Worm (Caenorhabditis elegans) whole organism, L4 larva: ENCODE data around the gene EGAP1.1.

Experiments used
- D1046.2 ChIP-seq: fragments of 200-800 bp; sonication (Bioruptor generic); IDR thresholded peaks from 2 replicates; pipeline ENCODE4 v1.3.6; 2022; ENCODE audit warnings: missing genetic modification characterization, missing compliant biosample characterization
- F26F4.8 ChIP-seq: fragments of 200-800 bp; sonication (Bioruptor generic); conservative IDR thresholded peaks from 2 replicates; pipeline ENCODE4 v1.3.6; 2022; ENCODE audit warnings: missing genetic modification characterization, missing compliant biosample characterization
- F49E8.2 ChIP-seq: sonication (generic microtip); optimal IDR thresholded peaks from 2 replicates; lab custom pipeline; 2016; ENCODE audit warnings: missing compliant biosample characterization, mild to moderate bottlenecking, missing genetic modification characterization, borderline replicate concordance
- Y105C5A.15 ChIP-seq: fragments of 200-800 bp; sonication (Bioruptor generic); IDR thresholded peaks from 2 replicates; pipeline ENCODE4 v1.3.6; 2022; ENCODE audit warnings: missing genetic modification characterization, missing compliant biosample characterization
- Y48G9A.11 ChIP-seq: fragments of 200-800 bp; sonication (Bioruptor generic); IDR thresholded peaks from 2 replicates; pipeline ENCODE4 v1.3.6; 2022; ENCODE audit warnings: missing genetic modification reagents, missing genetic modification characterization, missing compliant biosample characterization
- Y75B8A.6 ChIP-seq: fragments of 200-800 bp; sonication (Bioruptor generic); IDR thresholded peaks from 2 replicates; pipeline ENCODE4 v1.3.6; 2022; ENCODE audit warnings: missing genetic modification reagents, missing genetic modification characterization, missing compliant biosample characterization
- aly-2 ChIP-seq: sonication (generic microtip); optimal IDR thresholded peaks from 2 replicates; lab custom pipeline; 2018; ENCODE audit warnings: missing biosample characterization, missing genetic modification characterization
- arid-1 ChIP-seq: fragments of 200-800 bp; sonication (Bioruptor generic); conservative IDR thresholded peaks from 2 replicates; pipeline ENCODE4 v1.3.6; 2022; ENCODE audit warnings: missing genetic modification reagents, missing genetic modification characterization, missing compliant biosample characterization
- ceh-28 ChIP-seq: fragments of 150-350 bp; optimal IDR thresholded peaks from 2 replicates; lab custom pipeline; 2014; ENCODE audit warnings: missing biosample characterization, missing genetic modification reagents, missing genetic modification characterization
- ceh-32 ChIP-seq: sonication (generic microtip); optimal IDR thresholded peaks from 2 replicates; lab custom pipeline; 2016; ENCODE audit warnings: mild to moderate bottlenecking, missing genetic modification characterization, missing compliant biosample characterization; ENCODE audit not compliant: poor library complexity
- ceh-44 ChIP-seq: fragments of 200-800 bp; sonication (Bioruptor generic); IDR thresholded peaks from 2 replicates; pipeline ENCODE4 v1.3.6; 2022; ENCODE audit warnings: missing genetic modification reagents, missing genetic modification characterization, missing compliant biosample characterization
- daf-16 ChIP-seq, 3 experiments: sonication (generic microtip); optimal IDR thresholded peaks; 2 replicates each; lab custom pipeline; 2016 to 2017; ENCODE audit warnings: missing genetic modification characterization in 3 of 3, missing genetic modification reagents in 3 of 3, mild to moderate bottlenecking in 2 of 3, missing compliant biosample characterization in 2 of 3, missing biosample characterization in 1 of 3, moderate library complexity in 1 of 3
- dmd-6 ChIP-seq: fragments of 200-800 bp; sonication (Bioruptor generic); IDR thresholded peaks from 2 replicates; pipeline ENCODE4 v1.3.6; 2022; ENCODE audit warnings: missing genetic modification reagents, missing genetic modification characterization, missing compliant biosample characterization
- dmd-8 ChIP-seq: fragments of 200-800 bp; sonication (Bioruptor generic); IDR thresholded peaks from 2 replicates; pipeline ENCODE4 v1.3.6; 2022; ENCODE audit warnings: missing genetic modification characterization, missing compliant biosample characterization
- dpl-1 ChIP-seq: fragments of 150-350 bp; optimal IDR thresholded peaks from 2 replicates; lab custom pipeline; 2014; ENCODE audit warnings: missing biosample characterization, missing genetic modification reagents, missing genetic modification characterization
- duxl-1 ChIP-seq: sonication (generic microtip); optimal IDR thresholded peaks from 2 replicates; lab custom pipeline; 2016; ENCODE audit warnings: mild to moderate bottlenecking, missing genetic modification characterization, moderate library complexity, missing compliant biosample characterization; ENCODE audit not compliant: poor library complexity
- dve-1 ChIP-seq: sonication (generic microtip); optimal IDR thresholded peaks from 2 replicates; lab custom pipeline; 2017; ENCODE audit warnings: antibody characterized with exemption, mild to moderate bottlenecking, missing genetic modification characterization, missing compliant biosample characterization; ENCODE audit not compliant: insufficient read depth
- gei-8 ChIP-seq: fragments of 200-800 bp; sonication (Bioruptor generic); optimal IDR thresholded peaks from 2 replicates; lab custom pipeline; 2018; ENCODE audit warnings: mild to moderate bottlenecking, missing genetic modification characterization, missing compliant biosample characterization
- hlh-11 ChIP-seq: fragments of 200-800 bp; sonication (Bioruptor generic); optimal IDR thresholded peaks from 2 replicates; lab custom pipeline; 2018; ENCODE audit warnings: mild to moderate bottlenecking, missing genetic modification characterization, missing compliant biosample characterization
- hlh-30 ChIP-seq: sonication (generic microtip); optimal IDR thresholded peaks from 2 replicates; lab custom pipeline; 2017; ENCODE audit warnings: antibody characterized with exemption, mild to moderate bottlenecking, missing genetic modification characterization, missing compliant biosample characterization; ENCODE audit not compliant: insufficient read depth
- jun-1 ChIP-seq: fragments of 150-350 bp; optimal IDR thresholded peaks from 2 replicates; lab custom pipeline; 2014; ENCODE audit warnings: missing biosample characterization, missing genetic modification reagents, missing genetic modification characterization
- lin-39 ChIP-seq: fragments of 150-350 bp; optimal IDR thresholded peaks from 2 replicates; lab custom pipeline; 2014; ENCODE audit warnings: missing biosample characterization, missing genetic modification reagents, missing genetic modification characterization
- mep-1 ChIP-seq: fragments of 150-350 bp; sonication (generic microtip); optimal IDR thresholded peaks from 3 replicates; lab custom pipeline; 2014; ENCODE audit warnings: missing biosample characterization, missing genetic modification characterization
- mes-2 ChIP-seq: sonication (generic microtip); optimal IDR thresholded peaks from 2 replicates; lab custom pipeline; 2016; ENCODE audit warnings: missing genotype, mild to moderate bottlenecking, missing genetic modification characterization, missing compliant biosample characterization; ENCODE audit not compliant: poor library complexity, severe bottlenecking
- nhr-237 ChIP-seq: sonication (generic microtip); optimal IDR thresholded peaks from 2 replicates; lab custom pipeline; 2017; ENCODE audit warnings: missing biosample characterization, missing genetic modification characterization
- nhr-28 ChIP-seq: fragments of 150-350 bp; optimal IDR thresholded peaks from 2 replicates; lab custom pipeline; 2014; ENCODE audit warnings: missing biosample characterization, missing genetic modification characterization
- nhr-42 ChIP-seq: fragments of 200-800 bp; sonication (Bioruptor generic); IDR thresholded peaks from 2 replicates; pipeline ENCODE4 v1.3.6; 2022; ENCODE audit warnings: missing genetic modification characterization, missing compliant biosample characterization
- nhr-6 ChIP-seq: fragments of 150-350 bp; optimal IDR thresholded peaks from 2 replicates; lab custom pipeline; 2014; ENCODE audit warnings: missing biosample characterization, missing genetic modification characterization
- nhr-77 ChIP-seq: fragments of 150-350 bp; optimal IDR thresholded peaks from 2 replicates; lab custom pipeline; 2014; ENCODE audit warnings: missing biosample characterization, missing genetic modification characterization
- pqm-1 ChIP-seq: sonication (generic microtip); optimal IDR thresholded peaks from 2 replicates; lab custom pipeline; 2017; ENCODE audit warnings: missing biosample characterization, missing genetic modification characterization
- rbr-2 ChIP-seq: sonication (generic microtip); optimal IDR thresholded peaks from 2 replicates; lab custom pipeline; 2016; ENCODE audit warnings: missing genotype, missing genetic modification characterization, missing compliant biosample characterization
- skn-1 ChIP-seq: fragments of 150-350 bp; optimal IDR thresholded peaks from 2 replicates; lab custom pipeline; 2014; ENCODE audit warnings: missing biosample characterization, missing genetic modification characterization
- snpc-1.2 ChIP-seq: fragments of 200-800 bp; sonication (Bioruptor generic); IDR thresholded peaks from 2 replicates; pipeline ENCODE4 v1.3.6; 2022; ENCODE audit warnings: missing genetic modification reagents, missing genetic modification characterization, missing compliant biosample characterization
- spr-1 ChIP-seq: sonication (generic microtip); optimal IDR thresholded peaks from 2 replicates; lab custom pipeline; 2016; ENCODE audit warnings: mild to moderate bottlenecking, missing genetic modification characterization, missing compliant biosample characterization
- tra-1 ChIP-seq: fragments of 200-800 bp; sonication (Bioruptor generic); IDR thresholded peaks from 2 replicates; pipeline ENCODE4 v1.3.6; 2022; ENCODE audit warnings: missing genetic modification reagents, missing genetic modification characterization, missing compliant biosample characterization
- zfp-2 ChIP-seq: sonication (generic microtip); optimal IDR thresholded peaks from 2 replicates; lab custom pipeline; 2016; ENCODE audit warnings: mild to moderate bottlenecking, missing genetic modification characterization, missing compliant biosample characterization
- zip-2 ChIP-seq: fragments of 150-350 bp; optimal IDR thresholded peaks from 2 replicates; lab custom pipeline; 2014; ENCODE audit warnings: missing biosample characterization, missing genetic modification characterization
- ztf-11 ChIP-seq: fragments of 150-350 bp; optimal IDR thresholded peaks from 2 replicates; lab custom pipeline; 2014; ENCODE audit warnings: missing biosample characterization, missing genetic modification characterization
- ztf-7 ChIP-seq: fragments of 150-350 bp; optimal IDR thresholded peaks from 2 replicates; lab custom pipeline; 2014; ENCODE audit warnings: missing biosample characterization, missing genetic modification characterization

Gene EGAP1.1

DNA sequence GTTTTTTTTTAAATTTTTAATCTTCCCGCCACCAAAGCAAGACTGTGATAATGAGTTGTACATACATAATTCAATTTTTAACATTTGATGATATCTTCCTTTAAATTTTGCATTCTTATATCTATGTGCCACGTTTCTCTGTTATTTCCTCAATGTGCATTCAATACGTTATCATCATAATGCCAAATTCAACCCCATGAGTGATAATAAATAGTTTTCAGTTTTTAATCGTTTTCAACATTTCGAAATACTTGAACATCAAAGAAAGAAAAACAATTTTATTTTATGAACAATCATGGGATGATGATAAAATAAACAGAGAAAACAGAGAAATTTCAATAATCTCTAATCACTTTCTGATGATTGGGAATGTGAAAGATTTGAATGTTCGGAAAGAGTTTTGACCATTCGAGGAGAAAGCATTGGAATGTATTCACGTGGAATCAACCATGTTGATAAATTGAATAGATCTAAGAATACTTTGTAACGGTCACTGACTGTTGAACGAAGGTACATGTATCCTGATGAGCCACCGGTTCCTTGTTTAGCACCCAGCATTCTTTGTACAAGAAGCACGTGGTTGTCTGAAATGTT, 19.6 kb downstream of the EGAP1.1 start (continued):
- TF ChIP-seq nhr-42 (GFP tag; lab: Robert Waterston, UW), result 0 out of 2 replicates have a peak, but pooled peaks have one; percentile 39
- no peak for TF ChIP-seq jun-1 (tag; lab: Kevin White, UChicago)
- TF ChIP-seq dve-1 (tag; lab: Kevin White, UChicago), result peak; percentile 97
- TF ChIP-seq hlh-30 (tag; lab: Kevin White, UChicago), result peak; percentile 72
- peak; percentile 58 for TF ChIP-seq hlh-11 (tag; lab: Kevin White, UChicago)

DNA sequence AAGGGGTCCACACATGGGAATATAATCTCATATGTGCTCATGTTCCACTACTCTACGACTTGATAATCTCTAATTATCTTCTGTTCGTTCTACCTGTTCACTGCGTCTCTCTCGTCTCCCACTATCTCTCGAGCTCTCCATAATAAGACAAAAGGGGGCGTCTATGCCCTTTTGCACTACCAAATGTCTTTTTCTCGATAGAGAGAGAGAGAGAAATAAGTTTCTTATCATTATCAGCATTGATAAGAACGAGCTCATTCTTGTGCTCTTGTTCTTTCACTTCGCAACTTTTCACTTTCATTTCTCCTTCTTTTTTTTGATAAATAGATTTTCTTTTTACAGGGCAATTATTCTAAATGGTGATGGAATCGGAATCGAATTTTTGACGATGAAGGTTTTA, 21.1 kb downstream of the EGAP1.1 start:
- peak; percentile 44 for TF ChIP-seq nhr-77 (tag; lab: Kevin White, UChicago)
- no peak for TF ChIP-seq Y105C5A.15
- TF ChIP-seq F26F4.8 (GFP tag; lab: Robert Waterston, UW), result no peak
- peak; percentile 67 for TF ChIP-seq nhr-28 (tag; lab: Kevin White, UChicago)
- no peak for TF ChIP-seq nhr-237 (tag; lab: Kevin White, UChicago)
- TF ChIP-seq Y75B8A.6 (GFP tag; lab: Robert Waterston, UW), result no peak
- TF ChIP-seq hlh-11 (tag; lab: Kevin White, UChicago), result peak; percentile 59
- TF ChIP-seq jun-1 (tag; lab: Kevin White, UChicago), result no peak
- no peak for TF ChIP-seq ztf-11 (tag; lab: Kevin White, UChicago)
- TF ChIP-seq hlh-30 (tag; lab: Kevin White, UChicago), result no peak
- no peak for TF ChIP-seq snpc-1.2
- TF ChIP-seq dve-1 (tag; lab: Kevin White, UChicago), result peak; percentile 67
- TF ChIP-seq ceh-32 (tag; lab: Kevin White, UChicago), result no peak
- no peak for TF ChIP-seq daf-16 (GFP tag; optimal IDR thresholded peaks at IDR 0.05; lab: Kevin White, UChicago)
- peak; percentile 57 for TF ChIP-seq daf-16 (tag; optimal IDR thresholded peaks at IDR 0.05; lab: Kevin White, UChicago)
- TF ChIP-seq duxl-1 (tag; lab: Kevin White, UChicago), result no peak
- no peak for TF ChIP-seq lin-39 (tag; lab: Kevin White, UChicago)
- no peak for TF ChIP-seq aly-2 (tag; lab: Kevin White, UChicago)
- 0 out of 2 replicates have a peak, but pooled peaks have one; percentile 10 for TF ChIP-seq tra-1 (GFP tag; lab: Robert Waterston, UW)
- no peak for TF ChIP-seq ceh-44 (GFP tag; lab: Robert Waterston, UW)
- TF ChIP-seq F49E8.2, result no peak
- no peak for TF ChIP-seq rbr-2 (tag; lab: Kevin White, UChicago)
- TF ChIP-seq gei-8 (GFP tag; lab: Kevin White, UChicago), result no peak
- TF ChIP-seq zfp-2, result no peak
- peak; percentile 95 for TF ChIP-seq pqm-1 (tag; lab: Kevin White, UChicago)
- no peak for TF ChIP-seq skn-1
- TF ChIP-seq mes-2 (tag; lab: Kevin White, UChicago), result peak; percentile 40
- TF ChIP-seq mep-1 (tag; lab: Kevin White, UChicago), result peak; percentile 18
- no peak for TF ChIP-seq dmd-8
- no peak for TF ChIP-seq dpl-1 (GFP tag; lab: Kevin White, UChicago)
- no peak for TF ChIP-seq arid-1
- TF ChIP-seq Y48G9A.11 (GFP tag; lab: Robert Waterston, UW), result no peak
- no peak for TF ChIP-seq zip-2 (tag; lab: Kevin White, UChicago)
- no peak for TF ChIP-seq D1046.2 (GFP tag; lab: Robert Waterston, UW)
- peak; percentile 33 for TF ChIP-seq ztf-7
- peak; percentile 33 for TF ChIP-seq nhr-6 (tag; lab: Kevin White, UChicago)
- TF ChIP-seq spr-1 (tag; lab: Kevin White, UChicago), result no peak
- no peak for TF ChIP-seq ceh-28 (tag; lab: Kevin White, UChicago)
- TF ChIP-seq dmd-6 (GFP tag; lab: Robert Waterston, UW), result peak; percentile 64
